Fruit fly (Drosophila melanogaster) whole organism, embryonic: ENCODE results near the gene CG12010.
A peak's percentile ranks its signal among the peaks of the same experiment; 100 is the strongest.

ENCODE experiments used
- Aef1 ChIP-seq: fragments of 200-800 bp; sonication (Bioruptor generic); IDR thresholded peaks from 3 replicates; pipeline ENCODE4 v1.3.6; 2022; ENCODE audit warnings: missing biosample characterization, missing genetic modification characterization
- Bgb ChIP-seq: fragments of 200-800 bp; sonication (Bioruptor generic); IDR thresholded peaks from 2 replicates; pipeline ENCODE4 v1.3.6; 2022; ENCODE audit warnings: missing biosample characterization, missing genetic modification characterization; ENCODE audit not compliant: partially characterized antibody
- Blimp-1 ChIP-seq: fragments of 200-800 bp; sonication (Bioruptor generic); optimal IDR thresholded peaks from 3 replicates; lab custom pipeline; 2018; ENCODE audit warnings: missing biosample characterization, missing genetic modification characterization, mild to moderate bottlenecking, moderate library complexity, missing genetic modification reagents
- CG11247 ChIP-seq: fragments of 200-800 bp; sonication (Bioruptor generic); IDR thresholded peaks from 2 replicates; pipeline ENCODE4 v1.3.6; 2022; ENCODE audit warnings: missing biosample characterization, missing genetic modification characterization
- CG15514 ChIP-seq: fragments of 200-800 bp; sonication (Bioruptor generic); optimal IDR thresholded peaks from 3 replicates; lab custom pipeline; 2017; ENCODE audit warnings: missing biosample characterization, missing genetic modification characterization, mild to moderate bottlenecking, moderate library complexity, missing genetic modification reagents
- CG2889 ChIP-seq: fragments of 200-800 bp; sonication (Bioruptor generic); IDR thresholded peaks from 3 replicates; pipeline ENCODE4 v1.3.6; 2022; ENCODE audit warnings: missing biosample characterization, missing genetic modification characterization
- CG33557 ChIP-seq: fragments of 200-800 bp; sonication (Bioruptor generic); optimal IDR thresholded peaks from 2 replicates; lab custom pipeline; 2019; ENCODE audit warnings: missing biosample characterization, mild to moderate bottlenecking, missing genetic modification characterization, moderate library complexity
- CG34376 ChIP-seq: fragments of 200-800 bp; sonication (Bioruptor generic); optimal IDR thresholded peaks from 2 replicates; lab custom pipeline; 2018; ENCODE audit warnings: missing biosample characterization, mild to moderate bottlenecking, missing genetic modification characterization
- CG43689 ChIP-seq: fragments of 200-800 bp; sonication (Bioruptor generic); IDR thresholded peaks from 2 replicates; pipeline ENCODE4 v1.3.6; 2022; ENCODE audit warnings: missing biosample characterization, missing genetic modification characterization
- CG4707 ChIP-seq: fragments of 200-800 bp; sonication (Bioruptor generic); optimal IDR thresholded peaks from 2 replicates; lab custom pipeline; 2018; ENCODE audit warnings: missing biosample characterization, mild to moderate bottlenecking, missing genetic modification characterization, moderate library complexity
- CG6791 ChIP-seq: fragments of 200-800 bp; sonication (Bioruptor generic); IDR thresholded peaks from 3 replicates; pipeline ENCODE4 v1.3.6; 2022; ENCODE audit warnings: missing biosample characterization, missing genetic modification characterization; ENCODE audit not compliant: partially characterized antibody
- CG8478 ChIP-seq: fragments of >200 bp; optimal IDR thresholded peaks from 2 replicates; lab custom pipeline; 2018
- CG9727 ChIP-seq: fragments of 200-800 bp; sonication (Bioruptor generic); optimal IDR thresholded peaks from 3 replicates; lab custom pipeline; 2017; ENCODE audit warnings: missing biosample characterization, mild to moderate bottlenecking, missing genetic modification characterization
- CkIIα-i1 ChIP-seq: fragments of 200-800 bp; sonication (Bioruptor generic); IDR thresholded peaks from 2 replicates; pipeline ENCODE4 v1.3.6; 2022; ENCODE audit warnings: missing biosample characterization, missing genetic modification characterization
- CoRest ChIP-seq: fragments of 200-800 bp; sonication (Bioruptor generic); optimal IDR thresholded peaks from 3 replicates; lab custom pipeline; 2018; ENCODE audit warnings: missing biosample characterization, mild to moderate bottlenecking, missing genetic modification characterization, moderate library complexity
- Dbx ChIP-seq: fragments of 200-800 bp; sonication (Bioruptor generic); IDR thresholded peaks from 3 replicates; pipeline ENCODE4 v1.3.6; 2022; ENCODE audit warnings: missing biosample characterization, missing genetic modification characterization
- Fer1 ChIP-seq: fragments of 200-800 bp; sonication (Bioruptor generic); optimal IDR thresholded peaks from 2 replicates; lab custom pipeline; 2017; ENCODE audit warnings: missing biosample characterization, mild to moderate bottlenecking, missing genetic modification characterization
- Hmr ChIP-seq: fragments of 200-800 bp; sonication (Bioruptor generic); optimal IDR thresholded peaks from 3 replicates; lab custom pipeline; 2017; ENCODE audit warnings: mild to moderate bottlenecking, missing biosample characterization, missing genetic modification reagents, missing genetic modification characterization
- Hr78 ChIP-seq, 2 experiments: fragments of 200-800 bp in 1 of 2; fragments of >200 bp in 1 of 2; sonication (Bioruptor generic) in 1 of 2; optimal IDR thresholded peaks; 2 replicates each; lab custom pipeline; 2017 to 2019; ENCODE audit warnings: missing biosample characterization in 2 of 2, missing genetic modification characterization in 2 of 2, mild to moderate bottlenecking in 1 of 2, moderate library complexity in 1 of 2
- Lhr ChIP-seq: fragments of 200-800 bp; sonication (Bioruptor generic); optimal IDR thresholded peaks from 3 replicates; lab custom pipeline; 2017; ENCODE audit warnings: mild to moderate bottlenecking, missing biosample characterization, missing genetic modification reagents, missing genetic modification characterization
- Myb ChIP-seq: fragments of 200-800 bp; sonication (Bioruptor generic); optimal IDR thresholded peaks from 2 replicates; lab custom pipeline; 2016; ENCODE audit warnings: missing biosample characterization, missing genetic modification characterization
- Optix ChIP-seq: fragments of 200-800 bp; sonication (Bioruptor generic); IDR thresholded peaks from 3 replicates; pipeline ENCODE4 v1.3.6; 2022; ENCODE audit warnings: missing biosample characterization, missing genetic modification characterization
- Sox102F ChIP-seq: fragments of 200-800 bp; sonication (Bioruptor generic); optimal IDR thresholded peaks from 2 replicates; lab custom pipeline; 2018; ENCODE audit warnings: missing biosample characterization, mild to moderate bottlenecking, missing genetic modification characterization, moderate library complexity
- bigmax ChIP-seq: fragments of 200-800 bp; sonication (Bioruptor generic); optimal IDR thresholded peaks from 2 replicates; lab custom pipeline; 2018; ENCODE audit warnings: missing biosample characterization, mild to moderate bottlenecking, missing genetic modification characterization
- br ChIP-seq: fragments of >200 bp; optimal IDR thresholded peaks from 2 replicates; lab custom pipeline; 2017
- dm ChIP-seq: fragments of 200-800 bp; sonication (Bioruptor generic); optimal IDR thresholded peaks from 3 replicates; lab custom pipeline; 2016; ENCODE audit warnings: missing biosample characterization, missing genetic modification characterization
- gem ChIP-seq: fragments of 200-800 bp; sonication (Bioruptor generic); optimal IDR thresholded peaks from 2 replicates; lab custom pipeline; 2019; ENCODE audit warnings: missing biosample characterization, mild to moderate bottlenecking, missing genetic modification characterization, moderate library complexity
- grau ChIP-seq: fragments of 200-800 bp; optimal IDR thresholded peaks from 3 replicates; lab custom pipeline; 2019; ENCODE audit warnings: missing biosample characterization, mild to moderate bottlenecking, missing genetic modification characterization, moderate library complexity
- gro ChIP-seq: fragments of 200-800 bp; sonication (Bioruptor generic); optimal IDR thresholded peaks from 2 replicates; lab custom pipeline; 2016; ENCODE audit warnings: missing biosample characterization, missing genetic modification characterization
- gt ChIP-seq: fragments of 200-800 bp; sonication (Bioruptor generic); IDR thresholded peaks from 2 replicates; pipeline ENCODE4 v1.3.6; 2022; ENCODE audit warnings: missing biosample characterization, missing genetic modification characterization
- h ChIP-seq: fragments of >200 bp; optimal IDR thresholded peaks from 2 replicates; lab custom pipeline; 2017
- hth ChIP-seq: fragments of >200 bp; optimal IDR thresholded peaks from 2 replicates; lab custom pipeline; 2017; ENCODE audit warnings: inconsistent platforms
- kah ChIP-seq: fragments of 200-800 bp; sonication (Bioruptor generic); optimal IDR thresholded peaks from 2 replicates; lab custom pipeline; 2018; ENCODE audit warnings: missing biosample characterization, mild to moderate bottlenecking, missing genetic modification characterization
- kni ChIP-seq: fragments of 200-800 bp; sonication (Bioruptor generic); optimal IDR thresholded peaks from 3 replicates; lab custom pipeline; 2017; ENCODE audit warnings: mild to moderate bottlenecking, missing biosample characterization, missing genetic modification reagents, missing genetic modification characterization
- lbe ChIP-seq: fragments of 200-800 bp; sonication (Bioruptor generic); optimal IDR thresholded peaks from 2 replicates; lab custom pipeline; 2016; ENCODE audit warnings: missing biosample characterization, mild to moderate bottlenecking, missing genetic modification characterization
- lilli ChIP-seq: fragments of 200-800 bp; sonication (Bioruptor generic); optimal IDR thresholded peaks from 3 replicates; lab custom pipeline; 2016; ENCODE audit warnings: missing biosample characterization, missing genetic modification characterization
- lola ChIP-seq, 3 experiments: fragments of >200 bp in 2 of 3; fragments of 200-800 bp in 1 of 3; sonication (Bioruptor generic) in 1 of 3; optimal IDR thresholded peaks; 2 replicates each; lab custom pipeline; 2017 to 2019; ENCODE audit warnings: missing biosample characterization in 3 of 3, missing genetic modification characterization in 3 of 3, mild to moderate bottlenecking in 1 of 3, moderate library complexity in 1 of 3
- luna ChIP-seq: fragments of 200-800 bp; sonication (Bioruptor generic); optimal IDR thresholded peaks from 2 replicates; lab custom pipeline; 2016; ENCODE audit warnings: missing biosample characterization, missing genetic modification characterization
- nerfin-1 ChIP-seq: fragments of 200-800 bp; sonication (Bioruptor generic); optimal IDR thresholded peaks from 3 replicates; lab custom pipeline; 2019; ENCODE audit warnings: missing biosample characterization, mild to moderate bottlenecking, missing genetic modification characterization, moderate library complexity
- oc ChIP-seq: fragments of 200-800 bp; sonication (Bioruptor generic); optimal IDR thresholded peaks from 2 replicates; lab custom pipeline; 2018; ENCODE audit warnings: missing biosample characterization, mild to moderate bottlenecking, missing genetic modification characterization, moderate library complexity
- p53 ChIP-seq: fragments of 200-800 bp; sonication (Bioruptor generic); optimal IDR thresholded peaks from 2 replicates; lab custom pipeline; 2016; ENCODE audit warnings: missing biosample characterization, missing genetic modification characterization
- peb ChIP-seq: fragments of 200-800 bp; sonication (Bioruptor generic); IDR thresholded peaks from 2 replicates; pipeline ENCODE4 v1.3.6; 2022; ENCODE audit warnings: missing biosample characterization, missing genetic modification characterization
- phol ChIP-seq: fragments of 200-800 bp; sonication (Bioruptor generic); optimal IDR thresholded peaks from 3 replicates; lab custom pipeline; 2018; ENCODE audit warnings: missing biosample characterization, mild to moderate bottlenecking, missing genetic modification characterization, moderate library complexity
- psq ChIP-seq: fragments of 200-800 bp; sonication (Bioruptor generic); optimal IDR thresholded peaks from 2 replicates; lab custom pipeline; 2017; ENCODE audit warnings: missing biosample characterization, missing genetic modification characterization
- stwl ChIP-seq: fragments of 200-800 bp; sonication (Bioruptor generic); optimal IDR thresholded peaks from 3 replicates; lab custom pipeline; 2018; ENCODE audit warnings: missing biosample characterization, mild to moderate bottlenecking, missing genetic modification characterization, moderate library complexity
- tin ChIP-seq: fragments of 200-800 bp; sonication (Bioruptor generic); optimal IDR thresholded peaks from 3 replicates; lab custom pipeline; 2016; ENCODE audit warnings: missing biosample characterization, missing genetic modification characterization
- vvl ChIP-seq: fragments of 200-800 bp; sonication (Bioruptor generic); IDR thresholded peaks from 2 replicates; pipeline ENCODE4 v1.3.6; 2022; ENCODE audit warnings: missing biosample characterization, missing genetic modification characterization
- yki ChIP-seq: fragments of >200 bp; optimal IDR thresholded peaks from 3 replicates; lab custom pipeline; 2018

Gene CG12010

dm6 chr3L:3352516-3352915 lies 21.6 kb upstream of the CG12010 start:
- TF ChIP-seq CG11247 (GFP tag; lab: Robert Waterston, UW), result no peak
- TF ChIP-seq p53 (GFP tag; lab: Kevin White, UChicago), result no peak
- TF ChIP-seq gem (tag; lab: Kevin White, UChicago), result no peak
- TF ChIP-seq Blimp-1, result peak; percentile 94
- TF ChIP-seq peb (GFP tag; lab: Robert Waterston, UW), result no peak
- peak; percentile 23 for TF ChIP-seq CG33557 (GFP tag; lab: Kevin White, UChicago)
- peak; percentile 53 for TF ChIP-seq CG4707 (GFP tag; lab: Kevin White, UChicago)

- peak; percentile 74 for TF ChIP-seq oc (tag; lab: Kevin White, UChicago)
- peak; percentile 59; the same call in 1 of the 2 replicates for TF ChIP-seq vvl (GFP tag; lab: Robert Waterston, UW)
- peak; percentile 42 for TF ChIP-seq kni (GFP tag; lab: Kevin White, UChicago)
- TF ChIP-seq dm (GFP tag; lab: Kevin White, UChicago), result no peak
- no peak for TF ChIP-seq lola (GFP tag; optimal IDR thresholded peaks at IDR 0.05; lab: Kevin White, UChicago)
- TF ChIP-seq lilli (GFP tag; lab: Kevin White, UChicago), result no peak
- TF ChIP-seq CG15514 (GFP tag; lab: Kevin White, UChicago), result no peak
- TF ChIP-seq CG2889 (GFP tag; lab: Robert Waterston, UW), result no peak
- TF ChIP-seq Hr78 (GFP tag; optimal IDR thresholded peaks at IDR 0.05; lab: Kevin White, UChicago), result peak in 1 of 2 experiments; percentile 90
- TF ChIP-seq Fer1 (GFP tag; lab: Kevin White, UChicago), result no peak
Observed at dm6 chr3L:3353297-3353696, 20.8 kb upstream of the CG12010 start.

- TF ChIP-seq kah (GFP tag; lab: Kevin White, UChicago) (no peak), Lhr (GFP tag; lab: Kevin White, UChicago) (no peak), CG43689 (GFP tag; lab: Robert Waterston, UW) (no peak), CG8478 (lab: Kevin White, UChicago) (no peak), phol (tag; lab: Kevin White, UChicago) (no peak), br (lab: Kevin White, UChicago) (no peak), nerfin-1 (no peak), bigmax (GFP tag; lab: Kevin White, UChicago) (no peak), h (no peak), lbe (GFP tag; lab: Kevin White, UChicago) (no peak), Aef1 (GFP tag; lab: Robert Waterston, UW) (no peak)
Observed at dm6 chr3L:3369256-3369655, 4.8 kb upstream of the CG12010 start, which contains the start of gene Drs. Gene Drs, plus strand, starts transcription at chr3L:3369556.

- no peak for TF ChIP-seq luna (GFP tag; lab: Kevin White, UChicago)
- no peak for TF ChIP-seq Dbx (GFP tag; lab: Robert Waterston, UW)
- no peak for TF ChIP-seq CoRest (tag; lab: Kevin White, UChicago)
- TF ChIP-seq CG6791 (GFP tag; lab: Robert Waterston, UW), result peak; percentile 58; the same call in 2 of the 3 replicates
- TF ChIP-seq yki (lab: Kevin White, UChicago), result no peak
- TF ChIP-seq CkIIα-i1, result no peak
- no peak for TF ChIP-seq gro (GFP tag; lab: Kevin White, UChicago)
- no peak for TF ChIP-seq grau (tag; lab: Kevin White, UChicago)
- no peak for TF ChIP-seq Hmr
- TF ChIP-seq Sox102F (GFP tag; lab: Kevin White, UChicago), result no peak
- no peak for TF ChIP-seq psq
- TF ChIP-seq CG34376 (GFP tag; lab: Kevin White, UChicago), result no peak
- TF ChIP-seq Bgb (GFP tag; lab: Robert Waterston, UW), result peak; percentile 57
- TF ChIP-seq tin (GFP tag; lab: Kevin White, UChicago), result no peak
- TF ChIP-seq CG9727 (GFP tag; lab: Kevin White, UChicago), result no peak
- no peak for TF ChIP-seq Fer1 (GFP tag; lab: Kevin White, UChicago)
- TF ChIP-seq Optix (GFP tag; lab: Robert Waterston, UW), result no peak
- peak; percentile 28 for TF ChIP-seq stwl (tag; lab: Kevin White, UChicago)
- TF ChIP-seq Myb (GFP tag; lab: Kevin White, UChicago), result no peak
- TF ChIP-seq gt (GFP tag; lab: Robert Waterston, UW), result no peak
- TF ChIP-seq hth (lab: Kevin White, UChicago), result no peak
Observed at dm6 chr3L:3376551-3376950, 2.5 kb downstream of the CG12010 start, which contains the start of gene CG12012. Gene CG12012, plus strand, starts transcription at chr3L:3376757.
